Fruit fly (Drosophila melanogaster): ENCODE results near the gene PAN3.

The PAN3 gene

DNA sequence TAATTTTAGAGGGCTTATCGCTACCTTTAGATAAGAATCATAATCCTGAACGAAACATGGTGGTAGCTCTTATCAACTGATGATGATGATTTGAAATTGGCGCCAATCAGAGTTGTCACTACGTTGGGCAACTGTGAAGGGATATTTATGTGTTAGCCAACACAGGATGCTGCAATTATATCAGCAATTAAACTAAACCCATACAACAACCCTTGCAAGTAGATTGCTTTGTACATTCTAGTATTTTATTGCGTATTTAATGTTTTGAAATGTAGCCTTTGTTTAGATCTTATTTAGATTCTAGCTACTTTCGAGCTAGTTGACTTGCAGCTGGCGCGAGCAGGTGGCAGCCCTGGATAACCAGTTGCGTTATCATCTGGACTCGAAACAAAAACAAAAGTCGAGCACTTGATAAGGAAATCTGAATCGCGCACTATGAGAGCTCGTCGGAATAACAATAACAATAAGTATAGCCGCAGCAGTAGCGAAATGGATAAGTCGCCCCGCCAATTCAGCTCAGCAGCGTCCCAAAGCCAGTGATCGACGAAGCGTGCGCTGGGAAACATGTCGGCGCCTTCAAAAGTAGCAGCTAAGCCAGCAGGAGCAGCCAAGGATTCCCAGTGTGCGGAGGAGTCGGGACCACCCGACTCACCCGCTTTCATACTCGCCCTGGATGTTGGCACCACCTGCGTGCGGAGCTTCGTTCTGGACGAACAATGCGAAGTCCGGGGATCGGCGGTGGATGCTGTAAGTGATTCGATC is 18.6 kb upstream of the PAN3 start, which contains the start of gene CG1271:
Gene CG1271, plus strand, starts transcription at position 405 of the 762 bp plus-strand sequence.
- TF ChIP-seq CG17801 (GFP tag; optimal IDR thresholded peaks at IDR 0.05; ENCODE audit: partially characterized antibody): peak; percentile 54

DNA sequence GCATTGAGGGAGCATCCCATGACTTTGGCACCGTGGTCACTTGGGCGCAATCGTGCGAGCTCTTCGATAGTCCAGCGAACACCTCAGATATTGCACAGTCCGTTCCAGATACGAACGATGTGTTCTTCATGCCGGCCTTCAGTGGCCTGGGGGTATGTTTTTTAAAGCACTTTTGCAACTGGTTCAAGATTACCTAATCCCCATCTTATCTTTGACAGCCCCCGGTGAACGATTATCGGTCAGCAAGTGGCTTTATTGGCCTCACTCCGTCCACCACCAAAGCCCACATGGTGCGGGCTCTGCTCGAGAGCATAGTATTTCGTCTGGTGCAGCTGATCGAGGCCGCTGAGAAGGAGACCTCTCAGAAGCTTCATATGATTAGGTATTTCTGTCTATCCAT is 16.8 kb upstream of the PAN3 start:
- no peak for TF ChIP-seq CG17801 (GFP tag; optimal IDR thresholded peaks at IDR 0.05; ENCODE audit: partially characterized antibody)

DNA sequence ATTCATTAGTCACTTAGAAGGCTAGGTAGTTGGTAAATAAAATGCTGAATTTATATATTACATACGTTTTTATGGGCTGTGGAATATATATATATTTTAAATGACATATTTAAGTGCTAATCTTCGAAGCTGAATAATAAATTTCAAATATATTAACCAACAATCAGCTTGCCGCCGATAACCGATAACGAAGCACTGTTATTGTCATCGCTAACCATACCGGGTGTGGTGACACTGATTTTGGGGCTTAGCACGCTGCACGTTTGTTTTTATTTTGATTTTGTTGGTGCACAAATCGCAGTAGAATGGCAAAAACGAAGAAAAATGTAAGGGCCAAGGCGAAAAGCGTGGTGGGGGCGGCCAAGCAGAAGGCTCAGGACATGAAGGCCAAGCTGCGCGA is 16.1 kb upstream of the PAN3 start, which contains the start of gene CG16753:
Gene CG16753, plus strand, starts transcription at position 229 of the 400 bp plus-strand sequence.
- TF ChIP-seq CG17801 (GFP tag; optimal IDR thresholded peaks at IDR 0.05; ENCODE audit: partially characterized antibody): peak; percentile 1

DNA sequence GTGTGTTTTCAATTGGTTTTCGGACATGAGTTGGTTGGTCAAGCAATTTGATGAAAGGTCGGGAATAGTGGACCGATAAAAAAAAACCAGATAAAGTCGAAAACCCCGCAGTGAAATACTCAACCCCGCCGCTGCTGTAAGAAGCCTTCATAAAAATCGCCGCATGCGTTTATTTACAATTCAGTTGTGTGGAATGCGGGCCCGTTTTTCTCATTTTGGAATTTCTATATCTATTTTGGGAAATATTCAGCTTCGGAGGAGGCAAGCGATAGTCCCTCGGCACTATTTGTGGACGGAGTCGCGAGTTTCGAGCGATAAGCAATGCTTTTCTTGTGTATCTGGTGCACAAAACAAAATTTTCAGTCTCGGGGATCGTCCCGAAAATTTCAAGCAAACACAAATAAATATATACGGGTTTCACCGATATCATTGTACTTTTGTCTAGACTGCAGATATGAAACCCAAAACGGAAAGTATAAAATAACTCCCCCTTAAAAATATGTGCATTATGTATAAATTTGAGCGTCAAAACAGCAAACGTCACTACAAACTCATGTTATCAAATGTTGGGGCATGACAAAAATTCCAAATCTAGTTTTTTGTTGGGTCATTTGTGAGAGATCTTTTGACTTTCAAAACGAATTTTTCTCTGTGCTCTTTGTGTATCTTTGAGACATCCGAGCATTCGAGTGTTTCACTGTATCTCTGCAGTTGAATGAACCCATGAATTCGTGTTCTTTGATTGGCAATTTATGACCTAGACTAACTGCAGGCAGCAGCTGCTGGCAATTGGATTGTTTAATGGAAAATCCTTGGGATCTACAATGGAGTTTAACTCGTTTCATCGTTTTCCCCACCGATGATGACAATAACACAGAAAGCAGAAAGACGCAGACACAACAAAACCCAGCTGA is 11.7 kb upstream of the PAN3 start:
- TF ChIP-seq CG17801 (GFP tag; optimal IDR thresholded peaks at IDR 0.05; ENCODE audit: partially characterized antibody): no peak

DNA sequence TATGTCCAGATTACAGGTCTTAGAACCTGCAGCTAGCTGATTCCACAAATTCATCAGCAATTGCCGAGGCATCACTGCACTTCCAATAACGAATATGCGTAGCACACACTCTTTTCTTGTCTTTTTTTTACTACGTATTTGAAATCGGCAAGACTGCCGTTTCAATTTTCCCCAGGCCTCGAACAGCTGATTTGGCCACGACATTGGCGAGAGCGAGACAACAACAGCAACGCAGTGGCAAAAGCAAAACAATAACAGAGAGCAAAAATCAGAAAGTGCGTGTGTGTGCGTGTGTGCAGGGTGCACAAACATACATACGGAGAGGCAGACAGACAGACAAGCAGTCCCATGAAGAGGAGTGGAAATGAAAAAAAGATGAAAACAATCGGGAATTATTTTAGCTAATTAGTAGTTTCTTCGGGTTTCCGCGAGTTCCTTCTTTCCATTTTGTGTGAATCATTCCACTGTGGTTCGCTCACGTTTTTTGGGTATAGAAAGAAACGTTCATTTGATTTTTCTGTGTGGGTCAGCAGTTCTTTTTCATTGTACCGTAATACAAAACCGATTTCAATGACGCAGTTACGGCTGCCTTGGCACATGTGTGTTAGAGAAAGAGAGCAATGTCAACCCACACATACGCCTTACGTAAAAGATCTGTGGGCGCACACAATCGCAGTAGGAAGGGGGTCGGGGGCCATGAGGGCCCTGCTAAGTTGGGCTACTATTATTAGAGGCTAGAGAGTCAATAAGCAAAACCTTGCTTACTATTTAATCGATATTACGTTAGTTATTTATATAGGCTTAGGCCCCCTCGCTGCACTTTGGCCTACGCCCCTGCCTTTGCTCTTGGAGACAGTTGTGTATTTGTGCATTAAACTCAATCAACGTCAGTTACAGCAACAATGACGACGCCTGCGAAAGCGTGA is 10.6 kb upstream of the PAN3 start:
- peak; percentile 99 for TF ChIP-seq CG17801 (GFP tag; optimal IDR thresholded peaks at IDR 0.05; ENCODE audit: partially characterized antibody)

DNA sequence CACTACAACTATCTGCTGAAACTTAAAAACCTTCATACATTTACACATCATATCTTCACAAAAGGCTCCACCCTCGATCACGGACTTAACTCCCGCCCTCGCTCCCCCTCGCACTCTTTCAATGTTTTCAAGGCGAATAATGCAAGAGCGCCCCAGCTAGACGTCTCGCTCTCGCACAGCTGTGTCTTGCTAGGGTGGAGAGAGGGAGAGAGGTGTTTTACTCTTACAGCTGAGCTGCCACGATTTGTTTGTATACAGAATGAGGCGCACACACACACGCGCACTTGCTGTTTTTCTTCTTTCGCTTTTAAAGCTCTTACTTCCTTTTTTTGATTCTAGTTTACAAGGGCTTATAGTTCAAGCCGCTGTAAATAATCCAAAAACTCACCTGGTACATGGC is 1.2 kb upstream of the PAN3 start:
- no peak for TF ChIP-seq CG17801 (GFP tag; optimal IDR thresholded peaks at IDR 0.05; ENCODE audit: partially characterized antibody)

DNA sequence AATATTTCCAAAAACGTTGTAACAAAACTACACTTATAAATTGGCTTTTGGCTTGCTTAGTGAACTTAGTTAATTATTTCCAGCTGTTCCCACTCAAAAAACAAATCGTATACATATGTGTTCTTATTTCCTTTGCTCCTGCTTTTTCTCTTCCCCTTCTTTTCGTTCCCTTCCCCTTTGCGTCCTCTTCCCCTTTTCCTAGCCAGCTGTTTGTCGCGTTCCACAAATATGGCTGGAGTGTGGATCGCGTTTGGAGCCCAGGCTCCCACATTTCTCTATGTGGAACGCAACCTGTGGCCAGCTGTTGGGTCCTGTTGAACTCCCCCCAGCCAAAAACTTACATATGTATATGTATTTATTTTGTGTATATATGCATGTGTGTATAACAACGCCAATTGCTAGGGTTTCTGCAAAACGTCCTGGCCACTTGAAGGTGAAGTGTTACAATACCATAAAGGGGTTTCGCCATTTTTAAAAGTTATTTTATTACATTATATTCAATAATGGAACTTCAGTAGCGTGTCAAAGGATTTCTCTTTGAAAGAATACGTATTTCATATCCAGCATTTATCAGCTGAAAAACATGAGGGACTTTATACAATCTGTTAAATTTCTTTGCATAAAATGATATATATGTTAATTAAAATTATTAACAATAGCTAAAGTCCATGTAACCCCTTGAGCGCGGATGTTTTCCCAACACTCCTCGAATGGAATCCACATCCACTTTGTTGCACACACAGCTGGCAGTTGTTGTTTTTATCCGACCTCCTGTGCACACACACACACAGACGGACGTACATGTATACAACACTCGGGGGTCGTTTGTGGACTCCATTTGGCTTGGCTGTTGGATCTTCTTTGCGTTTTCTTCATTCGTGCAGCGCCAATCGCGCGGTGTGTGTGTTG is 996 bp downstream of the PAN3 start:
- TF ChIP-seq CG17801 (GFP tag; optimal IDR thresholded peaks at IDR 0.05; ENCODE audit: partially characterized antibody): no peak

DNA sequence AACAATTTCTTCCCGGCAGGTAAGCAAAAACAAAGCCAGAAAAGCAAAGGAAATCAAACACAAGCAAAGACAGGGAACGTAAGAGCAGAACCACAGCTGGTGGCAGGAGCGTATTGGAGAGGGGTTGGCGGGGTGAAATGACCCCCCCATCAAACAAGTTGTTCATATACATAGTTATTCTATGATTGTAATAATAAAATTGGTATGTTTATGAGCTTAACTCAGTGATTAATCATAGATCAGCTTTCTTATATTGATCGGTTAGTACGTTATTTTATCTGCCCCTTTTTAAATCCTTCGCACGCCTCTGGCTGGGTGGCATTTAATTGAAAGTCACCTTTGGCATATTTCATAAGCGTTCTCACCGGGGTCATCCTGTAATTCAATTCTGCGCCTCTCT is 2.5 kb downstream of the PAN3 start:
- no peak for TF ChIP-seq CG17801 (GFP tag; optimal IDR thresholded peaks at IDR 0.05; ENCODE audit: partially characterized antibody)

DNA sequence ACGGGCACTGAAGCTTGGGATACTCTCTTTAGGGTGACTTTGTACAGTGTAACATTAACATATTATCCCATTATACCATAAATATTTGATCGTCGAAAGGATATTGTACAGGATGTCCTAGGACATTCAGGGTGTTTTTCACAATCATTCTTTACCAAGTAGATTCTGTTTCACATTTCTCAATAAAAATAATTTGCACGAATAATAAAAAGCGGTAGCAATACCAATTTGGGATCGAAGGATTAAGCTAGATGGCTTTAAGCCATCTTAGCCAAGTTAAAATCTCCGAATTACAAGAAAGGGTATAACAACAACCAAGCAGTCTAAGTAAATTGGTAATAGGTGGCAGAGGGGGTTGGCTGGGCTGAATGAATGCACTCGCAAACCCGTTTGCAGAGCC is 3.4 kb downstream of the PAN3 start:
- no peak for TF ChIP-seq CG17801 (GFP tag; optimal IDR thresholded peaks at IDR 0.05; ENCODE audit: partially characterized antibody)

DNA sequence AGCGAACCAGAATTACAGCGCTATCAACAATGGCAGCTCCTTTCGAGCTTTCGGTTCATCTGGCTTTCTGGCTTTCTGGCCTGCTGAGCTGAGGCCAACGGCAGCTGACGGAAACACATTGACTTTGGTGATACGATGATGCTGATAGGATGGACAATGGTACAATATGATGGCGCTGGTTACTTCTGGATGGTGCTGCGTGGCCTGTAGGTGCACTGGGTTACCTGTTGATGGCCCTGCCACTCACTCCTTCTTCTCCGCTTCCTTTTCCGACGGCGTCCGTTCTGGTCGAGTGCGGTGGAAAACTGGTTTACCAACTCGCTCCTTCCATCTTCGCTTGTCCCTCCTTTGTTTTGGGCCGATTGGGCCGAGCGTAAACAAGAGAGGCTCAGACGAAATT is 3.9 kb downstream of the PAN3 start:
- no peak for TF ChIP-seq CG17801 (GFP tag; optimal IDR thresholded peaks at IDR 0.05; ENCODE audit: partially characterized antibody)

DNA sequence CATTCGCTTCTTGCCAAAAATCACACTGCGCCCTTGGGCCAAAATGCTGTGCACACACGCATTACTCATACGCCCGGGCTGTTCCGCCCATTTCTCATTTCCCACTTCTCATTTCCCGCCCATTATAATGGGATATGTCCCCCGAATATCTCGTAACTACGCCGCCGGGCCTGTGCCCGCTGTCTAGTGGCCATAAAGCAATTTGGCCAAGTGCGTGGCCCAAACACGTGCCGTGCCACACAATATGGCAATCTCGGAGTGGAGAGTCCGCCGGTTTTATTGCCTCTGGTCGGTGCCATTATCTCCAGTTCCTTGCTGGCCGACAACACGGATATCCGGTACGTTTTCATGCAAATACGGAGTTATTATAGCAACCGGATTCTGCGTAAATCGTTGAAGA is 6.0 kb downstream of the PAN3 start:
- no peak for TF ChIP-seq CG17801 (GFP tag; optimal IDR thresholded peaks at IDR 0.05; ENCODE audit: partially characterized antibody)

DNA sequence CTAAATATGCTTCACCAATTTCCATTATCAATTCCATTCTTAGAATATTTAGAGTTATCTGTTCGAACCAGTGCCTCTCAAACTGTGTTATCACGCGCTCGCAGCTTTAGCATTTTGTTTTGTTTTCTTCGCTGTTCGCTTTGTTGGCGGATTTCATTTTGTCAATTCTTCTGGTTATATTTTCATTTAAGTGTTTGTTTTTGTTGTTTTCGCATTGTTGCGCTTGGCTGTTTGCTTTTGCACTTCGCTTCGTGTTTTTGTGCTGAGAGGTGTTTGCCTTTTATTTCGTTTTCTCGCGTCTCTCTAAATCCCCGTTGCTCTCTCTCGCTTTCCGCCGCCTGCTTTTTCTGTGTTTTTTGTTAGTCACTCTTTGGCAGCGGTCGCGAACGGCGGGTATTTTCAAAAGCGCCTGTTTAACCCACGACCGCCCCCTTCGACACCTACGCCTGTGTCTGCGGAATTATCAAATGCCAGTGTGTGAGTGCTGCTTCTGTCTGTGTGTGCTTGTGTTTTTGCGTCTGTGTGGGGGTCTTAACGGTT is 6.7 kb downstream of the PAN3 start:
- peak; percentile 83 for TF ChIP-seq CG17801 (GFP tag; optimal IDR thresholded peaks at IDR 0.05; ENCODE audit: partially characterized antibody)

DNA sequence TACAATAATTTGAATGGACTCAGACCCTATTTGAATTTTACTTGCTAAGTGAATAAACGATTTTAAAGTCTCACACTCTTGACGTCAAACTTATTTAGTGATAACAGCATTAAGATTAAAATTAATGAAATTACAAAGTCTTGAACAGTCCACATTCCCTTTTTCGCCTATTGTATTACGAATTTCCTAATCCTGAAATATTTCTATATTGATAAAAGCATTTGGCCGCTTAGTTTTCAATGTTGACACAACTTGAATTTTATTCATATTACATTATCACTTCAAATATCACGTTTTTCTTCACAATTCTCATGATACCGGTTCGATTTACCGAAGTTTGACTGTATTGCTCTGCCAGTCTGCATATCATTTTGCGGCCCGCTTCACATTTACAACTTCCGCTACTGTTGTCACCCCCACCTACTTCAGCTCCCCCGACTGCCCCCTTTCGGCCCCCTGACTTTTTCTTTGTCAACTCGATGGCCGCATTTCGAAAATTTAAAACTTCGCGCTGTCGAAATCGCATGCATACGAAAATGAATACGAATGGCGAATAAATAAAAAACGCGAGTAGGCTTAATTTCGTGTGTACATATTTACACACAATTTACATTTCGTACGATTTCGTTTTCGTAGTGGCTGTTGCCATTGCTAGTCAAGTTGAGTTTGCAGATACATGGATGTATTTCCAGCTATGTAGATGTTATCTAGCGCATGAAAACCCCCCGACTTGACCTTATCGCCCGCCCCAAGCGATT is 7.6 kb downstream of the PAN3 start:
- TF ChIP-seq CG17801 (GFP tag; optimal IDR thresholded peaks at IDR 0.05; ENCODE audit: partially characterized antibody): no peak
